Worm (Caenorhabditis elegans): ENCODE data around the gene vps-16.

The vps-16 gene

ce11 chrIII:6464113-6464571 lies 31.1 kb downstream of the vps-16 start (continued):
- TF ChIP-seq nhr-84 (tag; optimal IDR thresholded peaks at IDR 0.05) (no peak), nhr-71 (tag; optimal IDR thresholded peaks at IDR 0.05) (peak; percentile 94), ztf-4 (tag; optimal IDR thresholded peaks at IDR 0.05) (peak; percentile 82), nhr-12 (tag; optimal IDR thresholded peaks at IDR 0.05) (no peak), grh-1 (GFP tag; IDR thresholded peaks at IDR 0.05) (peak; percentile 58), ama-1 (optimal IDR thresholded peaks at IDR 0.05) (no peak), C04F5.9 (tag; optimal IDR thresholded peaks at IDR 0.05) (peak; percentile 11), mab-9 (GFP tag; IDR thresholded peaks at IDR 0.05) (peak; percentile 71), unc-130 (tag; optimal IDR thresholded peaks at IDR 0.05) (peak; percentile 68), nhr-85 (tag) (peak; percentile 87), irx-1 (tag; optimal IDR thresholded peaks at IDR 0.05) (peak; percentile 64), nhr-77 (tag; optimal IDR thresholded peaks at IDR 0.05) (peak; percentile 50), ets-5 (GFP tag; IDR thresholded peaks at IDR 0.05) (no peak), lin-14 (GFP tag; optimal IDR thresholded peaks at IDR 0.05) (peak; percentile 95), snpc-4 (tag; optimal IDR thresholded peaks at IDR 0.05) (peak; percentile 49), nhr-20 (tag; optimal IDR thresholded peaks at IDR 0.05) (peak; percentile 90), lin-13 (GFP tag; optimal IDR thresholded peaks at IDR 0.05) (peak; percentile 85), ceh-8 (GFP tag; optimal IDR thresholded peaks at IDR 0.05) (peak; percentile 62), isw-1 (GFP tag; IDR thresholded peaks at IDR 0.05) (peak; percentile 74), fkh-8 (tag; optimal IDR thresholded peaks at IDR 0.05) (peak; percentile 88), Y116A8C.19 (tag; optimal IDR thresholded peaks at IDR 0.05; ENCODE audit: borderline replicate concordance) (no peak), ceh-90 (tag; optimal IDR thresholded peaks at IDR 0.05) (no peak), C34B4.2 (tag; optimal IDR thresholded peaks at IDR 0.05) (peak; percentile 11), aly-2 (tag; optimal IDR thresholded peaks at IDR 0.05) (no peak), mef-2 (tag; optimal IDR thresholded peaks at IDR 0.05) (peak; percentile 73), jun-1 (tag; optimal IDR thresholded peaks at IDR 0.05) (peak; percentile 89), blmp-1 (tag; optimal IDR thresholded peaks at IDR 0.05) (peak; percentile 82), nhr-237 (tag; optimal IDR thresholded peaks at IDR 0.05) (peak; percentile 6), lir-3 (tag; optimal IDR thresholded peaks at IDR 0.05; ENCODE audit: poor library complexity) (no peak), alr-1 (tag; optimal IDR thresholded peaks at IDR 0.05; ENCODE audit: borderline replicate concordance) (no peak), swsn-7 (tag; optimal IDR thresholded peaks at IDR 0.05) (peak; percentile 91), ztf-11 (tag; optimal IDR thresholded peaks at IDR 0.05) (peak in 1 of 2 experiments; percentile 66), C16A3.4 (tag; optimal IDR thresholded peaks at IDR 0.05) (peak; percentile 78), hpl-2 (GFP tag; optimal IDR thresholded peaks at IDR 0.05) (no peak), fkh-4 (tag; optimal IDR thresholded peaks at IDR 0.05; ENCODE audit: borderline replicate concordance) (peak; percentile 15), nhr-19 (GFP tag; conservative IDR thresholded peaks at IDR 0.05) (peak; percentile 91), unc-62 (GFP tag; optimal IDR thresholded peaks at IDR 0.05) (no peak), sox-4 (tag; optimal IDR thresholded peaks at IDR 0.05) (no peak), efl-1 (optimal IDR thresholded peaks at IDR 0.05) (peak; percentile 61 to 83), efl-1 (GFP tag; optimal IDR thresholded peaks at IDR 0.05 in 1 of 2) (peak; percentile 80 to 98), sptf-1 (tag; optimal IDR thresholded peaks at IDR 0.05) (no peak), tbx-2 (tag; optimal IDR thresholded peaks at IDR 0.05) (peak; percentile 88)

- TF ChIP-seq nhr-11 (tag; optimal IDR thresholded peaks at IDR 0.05) (no peak), tbx-2 (tag; optimal IDR thresholded peaks at IDR 0.05) (no peak), skn-1 (tag; optimal IDR thresholded peaks at IDR 0.05) (no peak), dpl-1 (GFP tag; optimal IDR thresholded peaks at IDR 0.05) (no peak), sox-4 (tag; optimal IDR thresholded peaks at IDR 0.05) (no peak), isw-1 (GFP tag; IDR thresholded peaks at IDR 0.05) (no peak), ceh-8 (GFP tag; optimal IDR thresholded peaks at IDR 0.05) (no peak), hlh-4 (tag; optimal IDR thresholded peaks at IDR 0.05) (no peak), C04F5.9 (tag; optimal IDR thresholded peaks at IDR 0.05) (no peak), swsn-7 (tag; optimal IDR thresholded peaks at IDR 0.05) (no peak), mef-2 (tag; optimal IDR thresholded peaks at IDR 0.05) (no peak), nhr-77 (tag; optimal IDR thresholded peaks at IDR 0.05) (no peak), ama-1 (optimal IDR thresholded peaks at IDR 0.05) (no peak), zip-4 (GFP tag; optimal IDR thresholded peaks at IDR 0.05) (no peak)
Observed at ce11 chrIII:6464913-6465312, 31.9 kb downstream of the vps-16 start, which contains the start of gene nduf-2.2. TSS of gene nduf-2.2 (plus strand) at chrIII:6465222.
